Worm (Caenorhabditis elegans): Measurements from ENCODE around the gene srz-5.
"Not testable (repeated sequence)": the region's sequence is repeated elsewhere in the genome, so short reads cannot be mapped to it uniquely, and the experiment has no call there.

srz-5 gene

ce11 chrII:3476536-3476935, 38.0 kb downstream of the srz-5 start:
- TF ChIP-seq unc-62 (GFP tag; optimal IDR thresholded peaks at IDR 0.05), result no peak

ce11 chrII:3473744-3474143, 40.8 kb downstream of the srz-5 start, which contains the start of gene sdz-32:
TSS of gene sdz-32 (plus strand) at chrII:3474044.
- TF ChIP-seq unc-62 (GFP tag; optimal IDR thresholded peaks at IDR 0.05), result no peak

ce11 chrII:3472817-3473216, 41.7 kb downstream of the srz-5 start, which contains the start of gene Y49F6B.6:
TSS of gene Y49F6B.6 (plus strand) at chrII:3473117.
- TF ChIP-seq unc-62 (GFP tag; optimal IDR thresholded peaks at IDR 0.05), result no peak

ce11 chrII:3472316-3472715, 42.2 kb downstream of the srz-5 start, which contains the start of gene Y49F6B.12:
TSS of gene Y49F6B.12 (minus strand) at chrII:3472416.
- TF ChIP-seq unc-62 (GFP tag; optimal IDR thresholded peaks at IDR 0.05), result no peak

- no peak for TF ChIP-seq unc-62 (GFP tag; optimal IDR thresholded peaks at IDR 0.05)
Measured at ce11 chrII:3471603-3472002, 42.9 kb downstream of the srz-5 start, which contains the start of gene Y49F6B.13. TSS of gene Y49F6B.13 (minus strand) at chrII:3471703.

- no peak for TF ChIP-seq unc-62 (GFP tag; optimal IDR thresholded peaks at IDR 0.05)
Measured at ce11 chrII:3470549-3470948, 44.0 kb downstream of the srz-5 start, which contains the start of gene Y49F6B.20. TSS of gene Y49F6B.20 (minus strand) at chrII:3470649.

- not testable (repeated sequence) for TF ChIP-seq unc-62 (GFP tag; optimal IDR thresholded peaks at IDR 0.05)
Measured at ce11 chrII:3464580-3464979, 50.0 kb downstream of the srz-5 start, which contains the start of gene C16C8.10. TSS of gene C16C8.10 (minus strand) at chrII:3464680.

- TF ChIP-seq unc-62 (GFP tag; optimal IDR thresholded peaks at IDR 0.05), result no peak
Measured at ce11 chrII:3463097-3463496, 51.4 kb downstream of the srz-5 start, which contains the start of gene C16C8.9. TSS of gene C16C8.9 (minus strand) at chrII:3463197.
